Fruit fly (Drosophila melanogaster) whole organism, embryonic: ENCODE measurements around the gene SpdS.

Experiments used
- Antp ChIP-seq: fragments of 200-800 bp; sonication (Bioruptor generic); optimal IDR thresholded peaks from 3 replicates; lab custom pipeline; 2016; ENCODE audit warnings: missing biosample characterization, missing genetic modification characterization
- BtbVII ChIP-seq: fragments of 200-800 bp; sonication (Bioruptor generic); optimal IDR thresholded peaks from 3 replicates; lab custom pipeline; 2017; ENCODE audit warnings: missing biosample characterization, mild to moderate bottlenecking, missing genetic modification characterization
- CG10366 ChIP-seq: fragments of 200-800 bp; sonication (Bioruptor generic); IDR thresholded peaks from 2 replicates; pipeline ENCODE4 v1.3.6; 2022; ENCODE audit warnings: missing biosample characterization, missing genetic modification characterization
- CG11085 ChIP-seq: fragments of 200-800 bp; sonication (Bioruptor generic); IDR thresholded peaks from 2 replicates; pipeline ENCODE4 v1.3.6; 2022; ENCODE audit warnings: missing biosample characterization, missing genetic modification characterization
- CG11560 ChIP-seq: fragments of 200-800 bp; sonication (Bioruptor generic); IDR thresholded peaks from 3 replicates; pipeline ENCODE4 v1.3.6; 2022; ENCODE audit warnings: missing biosample characterization, missing genetic modification characterization
- CG12104 ChIP-seq: fragments of 200-800 bp; sonication (Bioruptor generic); optimal IDR thresholded peaks from 3 replicates; lab custom pipeline; 2016; ENCODE audit warnings: missing biosample characterization, missing genetic modification characterization
- CG12236 ChIP-seq: fragments of 200-800 bp; sonication (Bioruptor generic); optimal IDR thresholded peaks from 2 replicates; lab custom pipeline; 2016; ENCODE audit warnings: missing biosample characterization, missing genetic modification characterization
- CG12299 ChIP-seq: fragments of 200-800 bp; sonication (Bioruptor generic); optimal IDR thresholded peaks from 2 replicates; lab custom pipeline; 2018; ENCODE audit warnings: missing biosample characterization, mild to moderate bottlenecking, missing genetic modification characterization
- CG12391 ChIP-seq: fragments of 200-800 bp; sonication (Bioruptor generic); optimal IDR thresholded peaks from 3 replicates; lab custom pipeline; 2018; ENCODE audit warnings: missing biosample characterization, mild to moderate bottlenecking, missing genetic modification characterization, moderate library complexity
- CG13894 ChIP-seq: fragments of 200-800 bp; sonication (Bioruptor generic); optimal IDR thresholded peaks from 3 replicates; lab custom pipeline; 2018; ENCODE audit warnings: missing biosample characterization, mild to moderate bottlenecking, missing genetic modification characterization, moderate library complexity
- CG14050 ChIP-seq: fragments of 200-800 bp; sonication (Bioruptor generic); IDR thresholded peaks from 3 replicates; pipeline ENCODE4 v1.3.6; 2022; ENCODE audit warnings: missing biosample characterization, missing genetic modification characterization
- CG17328 ChIP-seq: fragments of 200-800 bp; sonication (Bioruptor generic); IDR thresholded peaks from 2 replicates; pipeline ENCODE4 v1.3.6; 2022; ENCODE audit warnings: missing biosample characterization, missing genetic modification characterization
- CG18262 ChIP-seq: fragments of 200-800 bp; optimal IDR thresholded peaks from 3 replicates; lab custom pipeline; 2019; ENCODE audit warnings: missing biosample characterization, mild to moderate bottlenecking, missing genetic modification characterization, moderate library complexity
- CG18599 ChIP-seq: fragments of 200-800 bp; sonication (Bioruptor generic); optimal IDR thresholded peaks from 3 replicates; lab custom pipeline; 2017; ENCODE audit warnings: missing biosample characterization, missing genetic modification characterization, mild to moderate bottlenecking, moderate library complexity, missing genetic modification reagents
- CG2120 ChIP-seq: fragments of 200-800 bp; sonication (Bioruptor generic); optimal IDR thresholded peaks from 3 replicates; lab custom pipeline; 2016; ENCODE audit warnings: missing biosample characterization, missing genetic modification characterization
- CG31365 ChIP-seq: fragments of 200-800 bp; sonication (Bioruptor generic); optimal IDR thresholded peaks from 2 replicates; lab custom pipeline; 2018; ENCODE audit warnings: missing biosample characterization, mild to moderate bottlenecking, missing genetic modification characterization
- CG34422 ChIP-seq: fragments of 200-800 bp; sonication (Bioruptor generic); IDR thresholded peaks from 3 replicates; pipeline ENCODE4 v1.3.6; 2022; ENCODE audit warnings: missing biosample characterization, missing genetic modification characterization
- CG3847 ChIP-seq: fragments of 200-800 bp; sonication (Bioruptor generic); IDR thresholded peaks from 2 replicates; pipeline ENCODE4 v1.3.6; 2022; ENCODE audit warnings: missing biosample characterization, missing genetic modification characterization
- CG4424 ChIP-seq: fragments of 200-800 bp; sonication (Bioruptor generic); optimal IDR thresholded peaks from 3 replicates; lab custom pipeline; 2016; ENCODE audit warnings: missing biosample characterization, missing genetic modification characterization
- CG7987 ChIP-seq: fragments of 200-800 bp; sonication (Bioruptor generic); optimal IDR thresholded peaks from 2 replicates; lab custom pipeline; 2018; ENCODE audit warnings: missing biosample characterization, mild to moderate bottlenecking, missing genetic modification characterization, moderate library complexity
- Camta ChIP-seq: fragments of 200-800 bp; sonication (Bioruptor generic); optimal IDR thresholded peaks from 2 replicates; lab custom pipeline; 2016; ENCODE audit warnings: missing biosample characterization, missing genetic modification characterization
- Elba2 ChIP-seq: fragments of 200-800 bp; sonication (Bioruptor generic); optimal IDR thresholded peaks from 3 replicates; lab custom pipeline; 2016; ENCODE audit warnings: missing biosample characterization, missing genetic modification characterization
- HLH4C ChIP-seq: fragments of 200-800 bp; sonication (Bioruptor generic); IDR thresholded peaks from 3 replicates; pipeline ENCODE4 v1.3.6; 2022; ENCODE audit warnings: missing biosample characterization, missing genetic modification characterization; ENCODE audit not compliant: partially characterized antibody
- Hey ChIP-seq: fragments of 200-800 bp; sonication (Bioruptor generic); optimal IDR thresholded peaks from 3 replicates; lab custom pipeline; 2018; ENCODE audit warnings: missing biosample characterization, mild to moderate bottlenecking, missing genetic modification characterization
- MBD-R2 ChIP-seq: fragments of 200-800 bp; sonication (Bioruptor generic); IDR thresholded peaks from 2 replicates; pipeline ENCODE4 v1.3.6; 2022; ENCODE audit warnings: missing biosample characterization, missing genetic modification characterization
- MTF-1 ChIP-seq: fragments of 200-800 bp; sonication (Bioruptor generic); optimal IDR thresholded peaks from 2 replicates; lab custom pipeline; 2018; ENCODE audit warnings: missing biosample characterization, mild to moderate bottlenecking, missing genetic modification characterization, borderline replicate concordance
- Mad ChIP-seq: fragments of 200-800 bp; sonication (Bioruptor generic); optimal IDR thresholded peaks from 2 replicates; lab custom pipeline; 2016; ENCODE audit warnings: missing biosample characterization, missing genetic modification characterization
- Meics ChIP-seq: fragments of 200-800 bp; sonication (Bioruptor generic); optimal IDR thresholded peaks from 2 replicates; lab custom pipeline; 2017; ENCODE audit warnings: missing biosample characterization, mild to moderate bottlenecking, missing genetic modification characterization
- Oaz ChIP-seq: fragments of 200-800 bp; sonication (Bioruptor generic); IDR thresholded peaks from 2 replicates; pipeline ENCODE4 v1.3.6; 2022; ENCODE audit warnings: missing biosample characterization, missing genetic modification characterization
- PHDP ChIP-seq: fragments of 200-800 bp; sonication (Bioruptor generic); optimal IDR thresholded peaks from 3 replicates; lab custom pipeline; 2018; ENCODE audit warnings: missing biosample characterization, mild to moderate bottlenecking, missing genetic modification characterization, moderate library complexity
- amos ChIP-seq: fragments of 200-800 bp; sonication (Bioruptor generic); IDR thresholded peaks from 2 replicates; pipeline ENCODE4 v1.3.6; 2022; ENCODE audit warnings: missing biosample characterization, missing genetic modification characterization; ENCODE audit not compliant: partially characterized antibody
- aop ChIP-seq: fragments of 200-800 bp; sonication (Bioruptor generic); IDR thresholded peaks from 2 replicates; pipeline ENCODE4 v1.3.6; 2022; ENCODE audit warnings: missing biosample characterization, missing genetic modification characterization
- ato ChIP-seq: fragments of 200-800 bp; sonication (Bioruptor generic); IDR thresholded peaks from 2 replicates; pipeline ENCODE4 v1.3.6; 2022; ENCODE audit warnings: missing biosample characterization, missing genetic modification characterization; ENCODE audit not compliant: partially characterized antibody
- bab2 ChIP-seq: fragments of 200-800 bp; sonication (Bioruptor generic); optimal IDR thresholded peaks from 2 replicates; lab custom pipeline; 2016; ENCODE audit warnings: missing biosample characterization, missing genetic modification characterization
- cad ChIP-seq: fragments of >200 bp; optimal IDR thresholded peaks from 2 replicates; lab custom pipeline; 2017; ENCODE audit warnings: missing biosample characterization, missing genetic modification characterization
- cas ChIP-seq: fragments of 200-800 bp; sonication (Bioruptor generic); IDR thresholded peaks from 2 replicates; pipeline ENCODE4 v1.3.6; 2022; ENCODE audit warnings: missing biosample characterization, missing genetic modification characterization
- cato ChIP-seq: fragments of 200-800 bp; sonication (Bioruptor generic); optimal IDR thresholded peaks from 2 replicates; lab custom pipeline; 2016; ENCODE audit warnings: missing biosample characterization, missing genetic modification characterization, borderline replicate concordance
- ems ChIP-seq: fragments of 200-800 bp; sonication (Bioruptor generic); optimal IDR thresholded peaks from 3 replicates; lab custom pipeline; 2016; ENCODE audit warnings: missing biosample characterization, missing genetic modification characterization
- grn ChIP-seq: fragments of 200-800 bp; sonication (Bioruptor generic); optimal IDR thresholded peaks from 3 replicates; lab custom pipeline; 2017; ENCODE audit warnings: missing biosample characterization, missing genetic modification characterization
- hkb ChIP-seq, 2 experiments: fragments of 200-800 bp in 1 of 2; fragments of >200 bp in 1 of 2; sonication (Bioruptor generic) in 1 of 2; IDR thresholded peaks in 1 of 2; optimal IDR thresholded peaks in 1 of 2; 2 replicates each; pipeline versions ENCODE4 v1.3.6 to Lab custom; 2017 to 2022; ENCODE audit warnings: missing biosample characterization in 1 of 2, missing genetic modification characterization in 1 of 2
- kay ChIP-seq: fragments of 200-800 bp; sonication (Bioruptor generic); optimal IDR thresholded peaks from 2 replicates; lab custom pipeline; 2016; ENCODE audit warnings: missing biosample characterization, missing genetic modification characterization
- lbe ChIP-seq: fragments of 200-800 bp; sonication (Bioruptor generic); optimal IDR thresholded peaks from 2 replicates; lab custom pipeline; 2016; ENCODE audit warnings: missing biosample characterization, mild to moderate bottlenecking, missing genetic modification characterization
- lov ChIP-seq, 2 experiments: fragments of 200-800 bp in 1 of 2; fragments of >200 bp in 1 of 2; sonication (Bioruptor generic) in 1 of 2; IDR thresholded peaks in 1 of 2; optimal IDR thresholded peaks in 1 of 2; 2 replicates in 1 of 2; 3 replicates in 1 of 2; pipeline versions ENCODE4 v1.3.6 to Lab custom; 2017 to 2022; ENCODE audit warnings: missing biosample characterization in 1 of 2, missing genetic modification characterization in 1 of 2
- onecut ChIP-seq: fragments of 200-800 bp; sonication (Bioruptor generic); IDR thresholded peaks from 2 replicates; pipeline ENCODE4 v1.3.6; 2022; ENCODE audit warnings: missing biosample characterization, missing genetic modification characterization
- salm ChIP-seq: fragments of 200-800 bp; sonication (Bioruptor generic); optimal IDR thresholded peaks from 2 replicates; lab custom pipeline; 2018; ENCODE audit warnings: missing biosample characterization, mild to moderate bottlenecking, missing genetic modification characterization
- sens-2 ChIP-seq: fragments of 200-800 bp; sonication (Bioruptor generic); IDR thresholded peaks from 2 replicates; pipeline ENCODE4 v1.3.6; 2022; ENCODE audit warnings: missing biosample characterization, missing genetic modification characterization
- slp2 ChIP-seq: fragments of 200-800 bp; sonication (Bioruptor generic); optimal IDR thresholded peaks from 2 replicates; lab custom pipeline; 2016; ENCODE audit warnings: missing biosample characterization, missing genetic modification characterization
- ssp ChIP-seq: fragments of 200-800 bp; sonication (Bioruptor generic); IDR thresholded peaks from 2 replicates; pipeline ENCODE4 v1.3.6; 2022; ENCODE audit warnings: missing biosample characterization, missing genetic modification characterization
- zfh1 ChIP-seq: fragments of 200-800 bp; sonication (Bioruptor generic); IDR thresholded peaks from 3 replicates; pipeline ENCODE4 v1.3.6; 2022; ENCODE audit warnings: missing biosample characterization, missing genetic modification characterization

Gene SpdS

dm6 chr3R:9586663-9587248 is 44.7 kb upstream of the SpdS start, which contains the start of gene P58IPK (continued):
- TF ChIP-seq zfh1 (GFP tag; lab: Robert Waterston, UW): peak; percentile 75; the same call in 2 of the 3 replicates
- peak; percentile 54 for TF ChIP-seq CG18599
- TF ChIP-seq CG17328 (GFP tag; lab: Robert Waterston, UW): peak; percentile 53; the same call in 1 of the 2 replicates
- TF ChIP-seq cas (GFP tag; lab: Robert Waterston, UW): peak; percentile 38; the same call in 1 of the 2 replicates
- TF ChIP-seq bab2 (GFP tag; lab: Kevin White, UChicago): peak; percentile 70
- TF ChIP-seq CG12104: no peak
- peak; percentile 41 for TF ChIP-seq Camta
- TF ChIP-seq Oaz (GFP tag; lab: Robert Waterston, UW): no peak
- TF ChIP-seq hkb (optimal IDR thresholded peaks at IDR 0.05; lab: Kevin White, UChicago): no peak
- TF ChIP-seq hkb (GFP tag; IDR thresholded peaks at IDR 0.05; lab: Robert Waterston, UW): peak; percentile 49; the same call in 1 of the 2 replicates
- peak; percentile 88 for TF ChIP-seq ato (GFP tag; lab: Robert Waterston, UW)
- TF ChIP-seq lov (optimal IDR thresholded peaks at IDR 0.05; lab: Kevin White, UChicago): no peak
- 0 out of 3 replicates have a peak, but pooled peaks have one; percentile 37 for TF ChIP-seq lov (GFP tag; IDR thresholded peaks at IDR 0.05; lab: Robert Waterston, UW)
- TF ChIP-seq aop: no peak
- peak; percentile 67 for TF ChIP-seq CG7987 (GFP tag; lab: Kevin White, UChicago)
- no peak for TF ChIP-seq BtbVII (GFP tag; lab: Kevin White, UChicago)
- no peak for TF ChIP-seq CG14050 (GFP tag; lab: Robert Waterston, UW)
- no peak for TF ChIP-seq CG11085 (GFP tag; lab: Robert Waterston, UW)
- TF ChIP-seq CG10366 (GFP tag; lab: Robert Waterston, UW): peak; percentile 56
- peak; percentile 79 for TF ChIP-seq MBD-R2 (GFP tag; lab: Robert Waterston, UW)
- TF ChIP-seq lbe (GFP tag; lab: Kevin White, UChicago): peak; percentile 41
- TF ChIP-seq salm (tag; lab: Kevin White, UChicago): no peak
- no peak for TF ChIP-seq CG31365
- peak; percentile 74 for TF ChIP-seq ems (GFP tag; lab: Kevin White, UChicago)
- TF ChIP-seq amos (GFP tag; lab: Robert Waterston, UW): peak; percentile 97
- TF ChIP-seq MTF-1 (GFP tag; lab: Kevin White, UChicago): peak; percentile 1
- TF ChIP-seq CG12299 (tag; lab: Kevin White, UChicago): peak; percentile 26
- peak; percentile 89 for TF ChIP-seq HLH4C (GFP tag; lab: Robert Waterston, UW)
- no peak for TF ChIP-seq CG12236 (GFP tag; lab: Kevin White, UChicago)
- TF ChIP-seq PHDP (tag; lab: Kevin White, UChicago): peak; percentile 36
- peak; percentile 87 for TF ChIP-seq CG2120 (GFP tag; lab: Kevin White, UChicago)
- peak; percentile 70 for TF ChIP-seq kay (GFP tag; lab: Kevin White, UChicago)
- TF ChIP-seq CG11560 (tag; lab: Robert Waterston, UW): peak; percentile 8; the same call in 1 of the 3 replicates
- no peak for TF ChIP-seq sens-2 (GFP tag; lab: Robert Waterston, UW)
- TF ChIP-seq Hey: no peak
- peak; percentile 77 for TF ChIP-seq CG3847 (GFP tag; lab: Robert Waterston, UW)
- TF ChIP-seq CG12391: peak; percentile 72
- peak; percentile 83 for TF ChIP-seq Mad (GFP tag; lab: Kevin White, UChicago)
- TF ChIP-seq Antp: peak; percentile 77
- TF ChIP-seq CG34422 (GFP tag; lab: Robert Waterston, UW): peak; percentile 85
- peak; percentile 76 for TF ChIP-seq ssp (GFP tag; lab: Robert Waterston, UW)
- no peak for TF ChIP-seq cad
- TF ChIP-seq slp2 (GFP tag; lab: Kevin White, UChicago): peak; percentile 52
- no peak for TF ChIP-seq onecut (GFP tag; lab: Robert Waterston, UW)
- TF ChIP-seq CG4424 (GFP tag; lab: Kevin White, UChicago): peak; percentile 51
- TF ChIP-seq cato (GFP tag; lab: Kevin White, UChicago): no peak
- peak; percentile 6 for TF ChIP-seq grn (GFP tag; lab: Kevin White, UChicago)
- no peak for TF ChIP-seq Elba2 (GFP tag; lab: Kevin White, UChicago)
- peak; percentile 56 for TF ChIP-seq Meics (GFP tag; lab: Kevin White, UChicago)
- peak; percentile 77 for TF ChIP-seq CG13894
- peak; percentile 35 for TF ChIP-seq CG18262 (tag; lab: Kevin White, UChicago)
